Fruit fly (Drosophila melanogaster) whole organism, embryonic: ENCODE measurements around the gene CG6937.
A peak's percentile ranks its signal among the peaks of the same experiment; 100 is the strongest.

Experiments used
- Abd-B ChIP-seq: fragments of 200-800 bp; sonication (Bioruptor generic); optimal IDR thresholded peaks from 2 replicates; lab custom pipeline; 2018; ENCODE audit warnings: missing biosample characterization, mild to moderate bottlenecking, missing genetic modification characterization, moderate library complexity
- B-H1 ChIP-seq: fragments of 200-800 bp; sonication (Bioruptor generic); IDR thresholded peaks from 3 replicates; pipeline ENCODE4 v1.3.6; 2022; ENCODE audit warnings: missing biosample characterization, missing genetic modification characterization
- BEAF-32 ChIP-seq: fragments of 200-800 bp; sonication (Bioruptor generic); optimal IDR thresholded peaks from 3 replicates; lab custom pipeline; 2017; ENCODE audit warnings: missing biosample characterization, missing genetic modification characterization, mild to moderate bottlenecking, moderate library complexity, missing genetic modification reagents
- CG10979 ChIP-seq: fragments of 200-800 bp; sonication (Bioruptor generic); optimal IDR thresholded peaks from 2 replicates; lab custom pipeline; 2018; ENCODE audit warnings: missing biosample characterization, mild to moderate bottlenecking, missing genetic modification characterization, moderate library complexity
- CG11560 ChIP-seq: fragments of 200-800 bp; sonication (Bioruptor generic); IDR thresholded peaks from 3 replicates; pipeline ENCODE4 v1.3.6; 2022; ENCODE audit warnings: missing biosample characterization, missing genetic modification characterization
- CG12769 ChIP-seq: fragments of 200-800 bp; sonication (Bioruptor generic); optimal IDR thresholded peaks from 2 replicates; lab custom pipeline; 2019; ENCODE audit warnings: missing biosample characterization, mild to moderate bottlenecking, missing genetic modification characterization, moderate library complexity
- CG13424 ChIP-seq: fragments of 200-800 bp; sonication (Bioruptor generic); optimal IDR thresholded peaks from 2 replicates; lab custom pipeline; 2019; ENCODE audit warnings: missing biosample characterization, mild to moderate bottlenecking, missing genetic modification characterization, moderate library complexity
- CG13894 ChIP-seq: fragments of 200-800 bp; sonication (Bioruptor generic); optimal IDR thresholded peaks from 3 replicates; lab custom pipeline; 2018; ENCODE audit warnings: missing biosample characterization, mild to moderate bottlenecking, missing genetic modification characterization, moderate library complexity
- CG14441 ChIP-seq: fragments of 200-800 bp; sonication (Bioruptor generic); IDR thresholded peaks from 2 replicates; pipeline ENCODE4 v1.3.6; 2022; ENCODE audit warnings: missing biosample characterization, missing genetic modification characterization
- CG14710 ChIP-seq: fragments of 200-800 bp; sonication (Bioruptor generic); optimal IDR thresholded peaks from 3 replicates; lab custom pipeline; 2019; ENCODE audit warnings: missing biosample characterization, mild to moderate bottlenecking, missing genetic modification characterization, moderate library complexity
- CG1529 ChIP-seq: fragments of 200-800 bp; sonication (Bioruptor generic); optimal IDR thresholded peaks from 3 replicates; lab custom pipeline; 2018; ENCODE audit warnings: missing biosample characterization, missing genetic modification characterization
- CG15514 ChIP-seq: fragments of 200-800 bp; sonication (Bioruptor generic); optimal IDR thresholded peaks from 3 replicates; lab custom pipeline; 2017; ENCODE audit warnings: missing biosample characterization, missing genetic modification characterization, mild to moderate bottlenecking, moderate library complexity, missing genetic modification reagents
- CG1603 ChIP-seq: fragments of 200-800 bp; sonication (Bioruptor generic); optimal IDR thresholded peaks from 2 replicates; lab custom pipeline; 2019; ENCODE audit warnings: missing biosample characterization, mild to moderate bottlenecking, missing genetic modification characterization, moderate library complexity
- CG16815 ChIP-seq: fragments of 200-800 bp; sonication (Bioruptor generic); optimal IDR thresholded peaks from 3 replicates; lab custom pipeline; 2017; ENCODE audit warnings: missing biosample characterization, mild to moderate bottlenecking, missing genetic modification characterization
- CG16863 ChIP-seq: fragments of 200-800 bp; sonication (Bioruptor generic); optimal IDR thresholded peaks from 3 replicates; lab custom pipeline; 2016; ENCODE audit warnings: missing biosample characterization, missing genetic modification characterization
- CG17328 ChIP-seq: fragments of 200-800 bp; sonication (Bioruptor generic); IDR thresholded peaks from 2 replicates; pipeline ENCODE4 v1.3.6; 2022; ENCODE audit warnings: missing biosample characterization, missing genetic modification characterization
- CG17361 ChIP-seq: fragments of 200-800 bp; sonication (Bioruptor generic); IDR thresholded peaks from 3 replicates; pipeline ENCODE4 v1.3.6; 2022; ENCODE audit warnings: missing biosample characterization, missing genetic modification characterization
- CG17568 ChIP-seq: fragments of 200-800 bp; sonication (Bioruptor generic); optimal IDR thresholded peaks from 2 replicates; lab custom pipeline; 2018; ENCODE audit warnings: missing biosample characterization, mild to moderate bottlenecking, missing genetic modification characterization, moderate library complexity
- CG1792 ChIP-seq: fragments of 200-800 bp; sonication (Bioruptor generic); optimal IDR thresholded peaks from 2 replicates; lab custom pipeline; 2016; ENCODE audit warnings: missing biosample characterization, missing genetic modification characterization
- CG31388 ChIP-seq: fragments of 200-800 bp; sonication (Bioruptor generic); optimal IDR thresholded peaks from 2 replicates; lab custom pipeline; 2016; ENCODE audit warnings: missing biosample characterization, missing genetic modification characterization
- CG32532 ChIP-seq: fragments of 200-800 bp; sonication (Bioruptor generic); IDR thresholded peaks from 2 replicates; pipeline ENCODE4 v1.3.6; 2022; ENCODE audit warnings: missing biosample characterization, missing genetic modification characterization
- CG34376 ChIP-seq: fragments of 200-800 bp; sonication (Bioruptor generic); optimal IDR thresholded peaks from 2 replicates; lab custom pipeline; 2018; ENCODE audit warnings: missing biosample characterization, mild to moderate bottlenecking, missing genetic modification characterization
- CG3995 ChIP-seq: fragments of 200-800 bp; sonication (Bioruptor generic); optimal IDR thresholded peaks from 3 replicates; lab custom pipeline; 2016; ENCODE audit warnings: missing biosample characterization, missing genetic modification characterization
- CG6813 ChIP-seq: fragments of 200-800 bp; sonication (Bioruptor generic); optimal IDR thresholded peaks from 2 replicates; lab custom pipeline; 2017; ENCODE audit warnings: missing biosample characterization, missing genetic modification characterization, mild to moderate bottlenecking, moderate library complexity, missing genetic modification reagents
- CG7928 ChIP-seq: fragments of 200-800 bp; sonication (Bioruptor generic); optimal IDR thresholded peaks from 2 replicates; lab custom pipeline; 2017; ENCODE audit warnings: missing biosample characterization, mild to moderate bottlenecking, missing genetic modification characterization
- CG9797 ChIP-seq: fragments of 200-800 bp; sonication (Bioruptor generic); optimal IDR thresholded peaks from 3 replicates; lab custom pipeline; 2018; ENCODE audit warnings: missing biosample characterization, mild to moderate bottlenecking, missing genetic modification characterization
- Dbx ChIP-seq: fragments of 200-800 bp; sonication (Bioruptor generic); IDR thresholded peaks from 3 replicates; pipeline ENCODE4 v1.3.6; 2022; ENCODE audit warnings: missing biosample characterization, missing genetic modification characterization
- GATAe ChIP-seq: fragments of 200-800 bp; sonication (Bioruptor generic); conservative IDR thresholded peaks from 2 replicates; pipeline ENCODE4 v1.3.6; 2022; ENCODE audit warnings: missing biosample characterization, missing genetic modification characterization
- Lhr ChIP-seq: fragments of 200-800 bp; sonication (Bioruptor generic); optimal IDR thresholded peaks from 3 replicates; lab custom pipeline; 2017; ENCODE audit warnings: mild to moderate bottlenecking, missing biosample characterization, missing genetic modification reagents, missing genetic modification characterization
- NFAT ChIP-seq: fragments of 200-800 bp; sonication (Bioruptor generic); IDR thresholded peaks from 2 replicates; pipeline ENCODE4 v1.3.6; 2022; ENCODE audit warnings: missing biosample characterization, missing genetic modification characterization
- Nf-YA ChIP-seq: fragments of 200-800 bp; sonication (Bioruptor generic); IDR thresholded peaks from 2 replicates; pipeline ENCODE4 v1.3.6; 2022; ENCODE audit warnings: missing biosample characterization, missing genetic modification characterization
- Oaz ChIP-seq: fragments of 200-800 bp; sonication (Bioruptor generic); IDR thresholded peaks from 2 replicates; pipeline ENCODE4 v1.3.6; 2022; ENCODE audit warnings: missing biosample characterization, missing genetic modification characterization
- Oli ChIP-seq: fragments of 200-800 bp; sonication (Bioruptor generic); optimal IDR thresholded peaks from 2 replicates; lab custom pipeline; 2018; ENCODE audit warnings: missing biosample characterization, mild to moderate bottlenecking, missing genetic modification characterization, moderate library complexity
- Rx ChIP-seq: fragments of 200-800 bp; sonication (Bioruptor generic); IDR thresholded peaks from 2 replicates; pipeline ENCODE4 v1.3.6; 2022; ENCODE audit warnings: missing biosample characterization, missing genetic modification characterization
- TFAM ChIP-seq: fragments of 200-800 bp; sonication (Bioruptor generic); optimal IDR thresholded peaks from 2 replicates; lab custom pipeline; 2017; ENCODE audit warnings: missing biosample characterization, missing genetic modification characterization, inconsistent platforms
- ase ChIP-seq: fragments of 200-800 bp; sonication (Bioruptor generic); IDR thresholded peaks from 3 replicates; pipeline ENCODE4 v1.3.6; 2022; ENCODE audit warnings: missing biosample characterization, missing genetic modification characterization
- caup ChIP-seq: fragments of 200-800 bp; sonication (Bioruptor generic); optimal IDR thresholded peaks from 3 replicates; lab custom pipeline; 2017; ENCODE audit warnings: missing biosample characterization, mild to moderate bottlenecking, missing genetic modification characterization, moderate library complexity; ENCODE audit not compliant: severe bottlenecking
- esg ChIP-seq: fragments of 200-800 bp; sonication (Bioruptor generic); conservative IDR thresholded peaks from 2 replicates; pipeline ENCODE4 v1.3.6; 2022; ENCODE audit warnings: missing biosample characterization, missing genetic modification characterization
- fd96Cb ChIP-seq: fragments of 200-800 bp; sonication (Bioruptor generic); optimal IDR thresholded peaks from 2 replicates; lab custom pipeline; 2018; ENCODE audit warnings: missing biosample characterization, mild to moderate bottlenecking, missing genetic modification characterization, moderate library complexity
- grau ChIP-seq: fragments of 200-800 bp; optimal IDR thresholded peaks from 3 replicates; lab custom pipeline; 2019; ENCODE audit warnings: missing biosample characterization, mild to moderate bottlenecking, missing genetic modification characterization, moderate library complexity
- gro ChIP-seq: fragments of 200-800 bp; sonication (Bioruptor generic); optimal IDR thresholded peaks from 2 replicates; lab custom pipeline; 2016; ENCODE audit warnings: missing biosample characterization, missing genetic modification characterization
- hbn ChIP-seq: fragments of 200-800 bp; sonication (Bioruptor generic); IDR thresholded peaks from 2 replicates; pipeline ENCODE4 v1.3.6; 2022; ENCODE audit warnings: missing biosample characterization, missing genetic modification characterization; ENCODE audit not compliant: partially characterized antibody
- lilli ChIP-seq: fragments of 200-800 bp; sonication (Bioruptor generic); optimal IDR thresholded peaks from 3 replicates; lab custom pipeline; 2016; ENCODE audit warnings: missing biosample characterization, missing genetic modification characterization
- mam ChIP-seq: fragments of 200-800 bp; sonication (Bioruptor generic); optimal IDR thresholded peaks from 3 replicates; lab custom pipeline; 2016; ENCODE audit warnings: missing biosample characterization, missing genetic modification characterization
- org-1 ChIP-seq: fragments of 200-800 bp; sonication (Bioruptor generic); optimal IDR thresholded peaks from 2 replicates; lab custom pipeline; 2017; ENCODE audit warnings: missing biosample characterization, missing genetic modification characterization
- repo ChIP-seq: fragments of 200-800 bp; sonication (Bioruptor generic); optimal IDR thresholded peaks from 2 replicates; lab custom pipeline; 2016; ENCODE audit warnings: missing biosample characterization, missing genetic modification characterization
- salm ChIP-seq: fragments of 200-800 bp; sonication (Bioruptor generic); optimal IDR thresholded peaks from 2 replicates; lab custom pipeline; 2018; ENCODE audit warnings: missing biosample characterization, mild to moderate bottlenecking, missing genetic modification characterization
- sug ChIP-seq: fragments of 200-800 bp; optimal IDR thresholded peaks from 2 replicates; lab custom pipeline; 2019; ENCODE audit warnings: missing biosample characterization, mild to moderate bottlenecking, missing genetic modification characterization, moderate library complexity
- unc-4 ChIP-seq: fragments of 200-800 bp; sonication (Bioruptor generic); IDR thresholded peaks from 2 replicates; pipeline ENCODE4 v1.3.6; 2022; ENCODE audit warnings: missing biosample characterization, missing genetic modification characterization; ENCODE audit not compliant: partially characterized antibody
- yki ChIP-seq: fragments of >200 bp; optimal IDR thresholded peaks from 3 replicates; lab custom pipeline; 2018
- zfh2 ChIP-seq: fragments of 200-800 bp; sonication (Bioruptor generic); optimal IDR thresholded peaks from 2 replicates; lab custom pipeline; 2016; ENCODE audit warnings: missing biosample characterization, missing genetic modification characterization

The CG6937 gene

DNA sequence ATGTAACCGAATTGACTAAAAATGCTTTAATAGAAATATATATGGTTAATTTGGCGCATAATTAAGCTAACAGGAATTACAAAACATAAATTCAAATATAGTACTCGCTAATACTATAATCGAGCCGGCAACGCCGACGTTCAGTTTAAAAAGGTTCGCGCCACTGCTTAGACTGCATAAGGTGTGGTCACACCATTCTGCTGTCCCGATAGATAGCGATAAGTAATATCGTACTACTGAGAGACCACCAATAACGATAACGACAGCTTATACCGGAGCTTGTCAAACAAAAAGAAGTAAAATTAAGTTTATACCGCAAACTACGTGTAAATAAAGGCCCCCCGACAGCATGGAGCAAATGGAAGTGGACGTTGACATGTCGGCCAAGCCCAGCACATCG is 4.0 kb upstream of the CG6937 start, which contains the start of gene CSN6 (continued):
- TF ChIP-seq Rx (no peak), CG10979 (peak; percentile 13), repo (no peak), CG32532 (GFP tag; lab: Robert Waterston, UW) (no peak), org-1 (GFP tag; lab: Kevin White, UChicago) (no peak), CG17568 (no peak), hbn (GFP tag; lab: Robert Waterston, UW) (peak; percentile 69), CG17328 (no peak), lilli (peak; percentile 10), Lhr (GFP tag; lab: Kevin White, UChicago) (peak; percentile 2), CG14441 (GFP tag; lab: Robert Waterston, UW) (no peak), CG14710 (tag; lab: Kevin White, UChicago) (peak; percentile 99), BEAF-32 (peak; percentile 79), esg (GFP tag; lab: Robert Waterston, UW) (no peak), CG3995 (GFP tag; lab: Kevin White, UChicago) (peak; percentile 15), ase (GFP tag; lab: Robert Waterston, UW) (no peak), CG1603 (tag; lab: Kevin White, UChicago) (peak; percentile 71), CG13894 (tag; lab: Kevin White, UChicago) (peak; percentile 67), CG6813 (GFP tag; lab: Kevin White, UChicago) (no peak), CG12769 (tag; lab: Kevin White, UChicago) (no peak), unc-4 (GFP tag; lab: Robert Waterston, UW) (peak; percentile 92), grau (tag; lab: Kevin White, UChicago) (peak; percentile 8), CG13424 (tag; lab: Kevin White, UChicago) (no peak), Nf-YA (GFP tag; lab: Robert Waterston, UW) (no peak), Abd-B (GFP tag; lab: Kevin White, UChicago) (peak; percentile 41), CG16815 (no peak), CG16863 (GFP tag; lab: Kevin White, UChicago) (no peak), Dbx (GFP tag; lab: Robert Waterston, UW) (peak; percentile 57; the same call in 2 of the 3 replicates), NFAT (GFP tag; lab: Robert Waterston, UW) (no peak), sug (tag; lab: Kevin White, UChicago) (peak; percentile 53), CG7928 (GFP tag; lab: Kevin White, UChicago) (peak; percentile 4), CG11560 (tag; lab: Robert Waterston, UW) (peak; percentile 22; the same call in 1 of the 3 replicates), salm (tag; lab: Kevin White, UChicago) (no peak), fd96Cb (no peak), GATAe (peak; percentile 61), gro (GFP tag; lab: Kevin White, UChicago) (peak; percentile 63), mam (peak; percentile 37), CG17361 (peak; percentile 41; the same call in 1 of the 3 replicates), zfh2 (GFP tag; lab: Kevin White, UChicago) (peak; percentile 4), CG1529 (GFP tag; lab: Kevin White, UChicago) (no peak), B-H1 (no peak), CG31388 (no peak), CG34376 (GFP tag; lab: Kevin White, UChicago) (peak; percentile 60), CG1792 (GFP tag; lab: Kevin White, UChicago) (no peak), CG15514 (peak; percentile 74), Oaz (no peak), CG9797 (peak; percentile 93), yki (lab: Kevin White, UChicago) (no peak), Oli (tag; lab: Kevin White, UChicago) (no peak), caup (GFP tag; lab: Kevin White, UChicago) (no peak), TFAM (GFP tag; lab: Kevin White, UChicago) (no peak)
